Worm (Caenorhabditis elegans) whole organism, young adult: Measurements from ENCODE around the gene R10F2.5.

Experiments
- F39B2.1 ChIP-seq: fragments of 200-800 bp; sonication (Bioruptor generic); IDR thresholded peaks from 2 replicates; pipeline ENCODE4 v1.3.6; 2022; ENCODE audit warnings: missing genetic modification reagents, missing genetic modification characterization, missing compliant biosample characterization
- K12H6.12 ChIP-seq: fragments of 200-800 bp; sonication (Bioruptor generic); optimal IDR thresholded peaks from 2 replicates; lab custom pipeline; 2018; ENCODE audit warnings: mild to moderate bottlenecking, missing genetic modification characterization, missing compliant biosample characterization
- ceh-58 ChIP-seq: fragments of 200-800 bp; sonication (Bioruptor generic); IDR thresholded peaks from 2 replicates; pipeline ENCODE4 v1.3.6; 2022; ENCODE audit warnings: missing genetic modification characterization, missing compliant biosample characterization
- ceh-79 ChIP-seq: sonication (generic microtip); optimal IDR thresholded peaks from 2 replicates; lab custom pipeline; 2017; ENCODE audit warnings: mild to moderate bottlenecking, missing genetic modification characterization, missing compliant biosample characterization
- chd-7 ChIP-seq: sonication (generic microtip); optimal IDR thresholded peaks from 2 replicates; lab custom pipeline; 2016; ENCODE audit warnings: mild to moderate bottlenecking, missing genetic modification characterization, moderate library complexity, missing compliant biosample characterization
- dox-1 ChIP-seq: fragments of 200-800 bp; sonication (Bioruptor generic); IDR thresholded peaks from 2 replicates; pipeline ENCODE4 v1.3.6; 2022; ENCODE audit warnings: missing genetic modification reagents, missing genetic modification characterization, missing compliant biosample characterization
- gei-17 ChIP-seq: fragments of 200-800 bp; sonication (Bioruptor generic); optimal IDR thresholded peaks from 2 replicates; lab custom pipeline; 2018; ENCODE audit warnings: mild to moderate bottlenecking, missing genetic modification characterization, missing compliant biosample characterization
- nfya-1 ChIP-seq: sonication (generic microtip); optimal IDR thresholded peaks from 2 replicates; lab custom pipeline; 2017; ENCODE audit warnings: antibody characterized with exemption, missing compliant biosample characterization, missing genetic modification characterization, borderline replicate concordance; ENCODE audit not compliant: insufficient read depth
- snpc-4 ChIP-seq, 5 experiments: fragments of 150-350 bp in 1 of 5; sonication (generic microtip) in 4 of 5; optimal IDR thresholded peaks; 2 replicates each; lab custom pipeline; 2014 to 2018; ENCODE audit warnings: missing genetic modification characterization in 5 of 5, missing biosample characterization in 3 of 5, antibody characterized with exemption in 2 of 5, mild to moderate bottlenecking in 2 of 5, missing compliant biosample characterization in 2 of 5, missing genotype in 2 of 5, moderate library complexity in 2 of 5, missing genetic modification reagents in 1 of 5
- tbp1 ChIP-seq: fragments of 200-800 bp; sonication (Bioruptor generic); optimal IDR thresholded peaks from 2 replicates; lab custom pipeline; 2018; ENCODE audit warnings: mild to moderate bottlenecking, missing genetic modification characterization, missing compliant biosample characterization
- zfh-2 ChIP-seq: fragments of 200-800 bp; sonication (Bioruptor generic); conservative IDR thresholded peaks from 2 replicates; pipeline ENCODE4 v1.3.6; 2022; ENCODE audit warnings: missing genetic modification reagents, missing genetic modification characterization, missing compliant biosample characterization
- ztf-6 ChIP-seq: fragments of 200-800 bp; sonication (Bioruptor generic); IDR thresholded peaks from 2 replicates; pipeline ENCODE4 v1.3.6; 2022; ENCODE audit warnings: missing genetic modification reagents, missing genetic modification characterization, missing compliant biosample characterization

- no peak for TF ChIP-seq nfya-1 (tag; lab: Kevin White, UChicago)
- no peak for TF ChIP-seq ceh-58 (GFP tag; lab: Robert Waterston, UW)
- no peak for TF ChIP-seq K12H6.12 (tag; lab: Kevin White, UChicago)
- no peak for TF ChIP-seq F39B2.1 (GFP tag; lab: Robert Waterston, UW)
- TF ChIP-seq chd-7 (tag; lab: Kevin White, UChicago) = no peak
- TF ChIP-seq gei-17 = no peak
- no peak for TF ChIP-seq ceh-79 (tag; lab: Kevin White, UChicago)
- no peak for TF ChIP-seq dox-1 (GFP tag; lab: Robert Waterston, UW)
- TF ChIP-seq zfh-2 (GFP tag; lab: Robert Waterston, UW) = no peak
- TF ChIP-seq ztf-6 (GFP tag; lab: Robert Waterston, UW) = no peak
- no peak for TF ChIP-seq snpc-4 (GFP tag; optimal IDR thresholded peaks at IDR 0.05; lab: Kevin White, UChicago)
- no peak for TF ChIP-seq snpc-4 (tag; optimal IDR thresholded peaks at IDR 0.05; lab: Kevin White, UChicago)
- no peak for TF ChIP-seq tbp1 (GFP tag; lab: Kevin White, UChicago)
Measured at ce11 chrIII:2924658-2925057, at the start of gene R10F2.5.
